Worm (Caenorhabditis elegans): Measurements from ENCODE around the gene lido-12.

DNA sequence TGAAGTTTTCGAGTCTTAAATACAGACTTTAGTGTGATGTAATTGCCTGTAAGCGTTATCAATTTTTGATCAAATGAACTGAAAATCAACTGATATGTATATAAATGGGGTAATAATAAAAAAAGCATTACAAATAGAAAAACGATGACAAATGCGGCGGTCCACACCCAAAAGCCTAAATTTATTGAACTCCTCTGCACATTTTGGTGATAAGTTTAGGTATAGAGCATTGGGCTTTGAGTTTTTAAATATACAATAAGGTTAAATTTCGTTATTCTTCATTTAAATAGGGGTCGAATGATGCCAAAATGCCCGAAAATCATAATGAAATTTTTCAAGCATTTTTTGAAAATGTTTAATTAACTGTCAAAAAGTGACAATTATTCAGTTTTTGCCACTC, 14.2 kb downstream of the lido-12 start, which contains the start of gene clec-3:
- TF ChIP-seq unc-55 (GFP tag; optimal IDR thresholded peaks at IDR 0.05) (no peak), egl-27 (tag; optimal IDR thresholded peaks at IDR 0.05) (no peak), R02D3.7 (tag; optimal IDR thresholded peaks at IDR 0.05) (no peak), snpc-4 (tag; optimal IDR thresholded peaks at IDR 0.05) (no peak), lin-39 (tag; optimal IDR thresholded peaks at IDR 0.05) (no peak), fos-1 (tag; optimal IDR thresholded peaks at IDR 0.05) (no peak), elt-3 (tag; optimal IDR thresholded peaks at IDR 0.05) (no peak), nhr-11 (tag; optimal IDR thresholded peaks at IDR 0.05) (no peak), aly-2 (tag; optimal IDR thresholded peaks at IDR 0.05) (no peak), elt-1 (tag; optimal IDR thresholded peaks at IDR 0.05) (no peak)

Data from whole organism, L2 larva.